Fruit fly (Drosophila melanogaster) whole organism: ENCODE data around the gene Neurl4.

Experiments used
- CG8478 ChIP-seq: fragments of >200 bp; optimal IDR thresholded peaks from 2 replicates; lab custom pipeline; 2018; ENCODE audit warnings: inconsistent platforms
- Dll ChIP-seq: fragments of >200 bp; optimal IDR thresholded peaks from 2 replicates; lab custom pipeline; 2017
- EcR ChIP-seq, 2 experiments: fragments of >200 bp; optimal IDR thresholded peaks; 2 replicates each; lab custom pipeline; 2017; ENCODE audit warnings: missing biosample characterization in 2 of 2, missing genetic modification characterization in 2 of 2, missing genetic modification reagents in 2 of 2
- pan ChIP-seq: fragments of >200 bp; optimal IDR thresholded peaks from 2 replicates; lab custom pipeline; 2017
- psq ChIP-seq: fragments of >200 bp; optimal IDR thresholded peaks from 2 replicates; lab custom pipeline; 2017
- usp ChIP-seq: fragments of >200 bp; optimal IDR thresholded peaks from 2 replicates; lab custom pipeline; 2017; ENCODE audit warnings: missing biosample characterization, missing genetic modification characterization, mixed read lengths

The Neurl4 gene

DNA sequence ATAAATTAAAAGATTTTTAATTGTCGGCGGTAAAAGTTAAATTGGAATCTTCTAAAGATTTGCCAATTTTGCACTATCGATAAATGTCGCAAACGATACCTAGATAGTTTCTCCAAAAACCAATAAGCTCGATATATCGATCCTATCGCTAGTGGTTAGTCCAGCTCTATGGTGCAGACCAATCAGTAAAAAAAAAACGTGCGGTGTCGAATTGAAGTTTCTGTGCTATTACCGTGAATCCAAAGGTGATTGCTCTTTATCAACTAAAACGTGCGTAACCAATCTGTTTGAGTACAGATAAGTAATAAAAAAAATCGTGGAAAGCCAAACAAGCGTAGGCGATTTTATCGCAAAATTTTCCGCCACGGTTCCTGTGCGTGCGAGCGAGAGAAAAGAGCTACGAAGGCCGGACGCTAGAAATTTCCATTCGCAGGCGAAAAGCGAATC lies 12.8 kb downstream of the Neurl4 start, which contains the start of gene Hsp110:
Gene Hsp110 (plus strand): TSS at position 153 of the 447 bp plus-strand sequence.
- TF ChIP-seq pan (no peak), Dll (no peak), psq (lab: Kevin White, UChicago) (no peak), EcR (GFP tag; optimal IDR thresholded peaks at IDR 0.05; lab: Kevin White, UChicago) (no peak), CG8478 (no peak), usp (GFP tag; lab: Kevin White, UChicago) (no peak)

DNA sequence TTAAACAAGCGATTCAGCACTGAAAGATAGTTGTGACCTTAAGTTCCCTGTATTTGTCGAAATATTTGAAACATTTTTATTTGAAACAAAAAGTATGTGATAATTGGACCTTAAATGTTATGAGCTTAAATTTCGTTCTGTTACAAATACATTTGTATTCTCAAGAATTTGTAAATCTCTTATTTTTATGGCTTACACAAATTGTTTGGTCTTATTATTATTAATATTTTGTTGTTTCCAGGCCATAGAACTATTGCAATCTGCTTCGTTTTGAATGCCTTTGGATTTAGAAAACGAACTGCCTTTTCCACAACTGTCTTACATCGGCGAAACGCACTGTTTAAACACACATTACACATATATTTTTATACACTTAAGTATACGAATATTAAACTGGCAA lies 15.2 kb downstream of the Neurl4 start, which contains the start of gene CG6661:
Gene CG6661 (plus strand): TSS at position 301 of the 400 bp plus-strand sequence.
- no peak for TF ChIP-seq EcR (GFP tag; optimal IDR thresholded peaks at IDR 0.05; lab: Kevin White, UChicago)
- no peak for TF ChIP-seq Dll
- TF ChIP-seq CG8478 = no peak
- TF ChIP-seq pan = no peak
- no peak for TF ChIP-seq psq (lab: Kevin White, UChicago)
- no peak for TF ChIP-seq usp (GFP tag; lab: Kevin White, UChicago)

- TF ChIP-seq CG8478 (no peak), psq (lab: Kevin White, UChicago) (no peak), EcR (GFP tag; optimal IDR thresholded peaks at IDR 0.05; lab: Kevin White, UChicago) (no peak), usp (GFP tag; lab: Kevin White, UChicago) (no peak), pan (no peak), Dll (no peak)
Measured at dm6 chr3L:14031171-14032126, 18.2 kb downstream of the Neurl4 start, which contains the start of the genes CG6650 and endos. Gene CG6650 (plus strand): TSS chr3L:14031450. Gene endos (minus strand): TSS chr3L:14031706.

DNA sequence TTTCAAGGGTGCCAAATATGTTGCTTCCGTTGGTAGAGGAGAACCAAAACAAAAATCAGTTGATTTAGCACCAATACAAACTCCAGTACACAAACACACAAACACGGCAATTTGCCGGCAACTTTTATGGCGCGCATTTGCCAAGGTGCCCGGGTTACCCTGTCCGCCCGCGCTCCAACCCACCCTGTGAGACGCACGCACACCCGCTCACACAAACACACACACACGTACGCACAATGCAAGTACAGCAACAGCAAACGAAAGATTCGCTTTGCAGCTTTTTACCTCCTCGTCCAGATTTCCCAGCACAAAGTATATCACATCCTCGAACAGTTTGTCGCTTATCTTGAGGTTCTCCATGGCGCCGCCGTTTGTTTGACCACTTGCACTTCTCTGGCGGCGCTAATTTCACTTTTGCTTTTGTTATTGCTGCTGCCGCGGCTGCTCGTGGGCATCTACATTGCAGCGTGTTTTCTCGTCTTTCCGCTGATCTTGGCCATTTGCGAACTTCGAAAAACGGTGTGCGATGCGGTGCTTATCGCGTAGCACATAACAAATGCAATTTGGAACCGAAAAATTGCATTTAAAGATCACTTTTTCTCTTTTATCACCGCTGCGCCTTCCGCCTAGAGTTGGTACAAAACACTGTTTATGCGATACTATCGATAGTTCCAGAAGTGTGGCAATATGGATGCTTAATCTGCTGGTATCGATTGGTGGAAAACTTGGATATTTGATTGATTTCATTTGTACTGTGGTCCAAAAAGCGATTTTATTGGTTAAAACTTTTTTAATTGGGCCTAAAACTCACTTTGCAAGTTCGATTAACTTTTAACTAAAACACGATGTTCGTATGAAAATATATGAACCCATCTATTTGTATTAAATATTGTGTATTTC lies 21.0 kb downstream of the Neurl4 start, which contains the start of gene Ptip:
Gene Ptip (minus strand): TSS at position 637 of the 900 bp plus-strand sequence.
- no peak for TF ChIP-seq CG8478
- TF ChIP-seq pan = no peak
- no peak for TF ChIP-seq usp (GFP tag; lab: Kevin White, UChicago)
- TF ChIP-seq EcR (GFP tag; optimal IDR thresholded peaks at IDR 0.05; lab: Kevin White, UChicago) = no peak
- TF ChIP-seq Dll = peak; percentile 28
- no peak for TF ChIP-seq psq (lab: Kevin White, UChicago)

DNA sequence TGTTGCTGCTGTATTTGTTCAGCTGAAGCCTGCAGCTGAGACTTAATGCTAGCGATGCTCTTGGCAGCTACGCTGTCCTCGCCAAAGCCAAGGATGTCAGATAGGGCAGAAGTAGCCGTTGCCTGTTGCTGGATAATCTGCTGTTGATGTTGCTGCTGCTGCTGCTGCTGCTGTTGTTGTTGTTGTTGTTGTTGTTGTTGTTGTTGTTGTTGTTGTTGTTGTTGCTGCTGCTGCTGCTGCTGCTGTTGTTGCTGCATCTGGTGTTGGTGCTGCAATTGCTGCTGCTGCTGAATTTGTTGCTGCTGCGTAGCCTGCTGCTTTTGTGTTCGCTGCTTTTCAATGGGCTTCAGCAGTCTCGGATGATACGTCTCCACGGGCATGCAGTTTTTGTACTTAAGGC lies 22.1 kb downstream of the Neurl4 start:
- no peak for TF ChIP-seq CG8478
- no peak for TF ChIP-seq usp (GFP tag; lab: Kevin White, UChicago)
- TF ChIP-seq pan = no peak
- no peak for TF ChIP-seq psq (lab: Kevin White, UChicago)
- no peak for TF ChIP-seq EcR (GFP tag; optimal IDR thresholded peaks at IDR 0.05; lab: Kevin White, UChicago)
- TF ChIP-seq Dll = no peak

DNA sequence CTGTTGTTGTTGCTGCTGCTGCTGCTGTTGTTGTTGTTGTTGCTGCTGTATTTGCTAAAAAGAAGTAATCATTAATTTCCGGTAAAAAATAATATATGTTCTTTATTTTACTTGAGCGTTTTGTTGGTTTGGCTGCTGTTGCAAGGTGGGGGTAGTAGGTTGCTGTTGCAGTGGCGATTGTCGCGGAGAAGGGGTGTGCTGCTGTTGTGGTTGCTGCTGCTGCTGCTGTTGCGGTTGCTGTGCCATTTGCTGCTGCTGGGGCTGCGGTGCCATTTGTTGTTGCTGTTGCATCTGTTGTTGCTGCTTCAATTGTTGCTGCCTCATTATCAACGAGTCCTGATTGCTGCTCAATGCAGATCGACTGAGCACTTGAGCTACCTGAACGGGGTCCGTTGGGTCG lies 24.0 kb downstream of the Neurl4 start:
- TF ChIP-seq usp (GFP tag; lab: Kevin White, UChicago) = no peak
- no peak for TF ChIP-seq Dll
- TF ChIP-seq pan = no peak
- no peak for TF ChIP-seq CG8478
- TF ChIP-seq psq (lab: Kevin White, UChicago) = no peak
- no peak for TF ChIP-seq EcR (GFP tag; optimal IDR thresholded peaks at IDR 0.05; lab: Kevin White, UChicago)

dm6 chr3L:14006704-14007126 lies 43.0 kb downstream of the Neurl4 start:
- no peak for TF ChIP-seq EcR (GFP tag; optimal IDR thresholded peaks at IDR 0.05; lab: Kevin White, UChicago)
- no peak for TF ChIP-seq psq (lab: Kevin White, UChicago)
- TF ChIP-seq Dll = no peak
- TF ChIP-seq usp (GFP tag; lab: Kevin White, UChicago) = no peak

- TF ChIP-seq EcR (GFP tag; optimal IDR thresholded peaks at IDR 0.05; lab: Kevin White, UChicago) = no peak
- TF ChIP-seq CG8478 = no peak
- no peak for TF ChIP-seq psq (lab: Kevin White, UChicago)
- TF ChIP-seq pan = no peak
- no peak for TF ChIP-seq usp (GFP tag; lab: Kevin White, UChicago)
- TF ChIP-seq Dll = no peak
Measured at dm6 chr3L:14005627-14006287, 43.9 kb downstream of the Neurl4 start.

DNA sequence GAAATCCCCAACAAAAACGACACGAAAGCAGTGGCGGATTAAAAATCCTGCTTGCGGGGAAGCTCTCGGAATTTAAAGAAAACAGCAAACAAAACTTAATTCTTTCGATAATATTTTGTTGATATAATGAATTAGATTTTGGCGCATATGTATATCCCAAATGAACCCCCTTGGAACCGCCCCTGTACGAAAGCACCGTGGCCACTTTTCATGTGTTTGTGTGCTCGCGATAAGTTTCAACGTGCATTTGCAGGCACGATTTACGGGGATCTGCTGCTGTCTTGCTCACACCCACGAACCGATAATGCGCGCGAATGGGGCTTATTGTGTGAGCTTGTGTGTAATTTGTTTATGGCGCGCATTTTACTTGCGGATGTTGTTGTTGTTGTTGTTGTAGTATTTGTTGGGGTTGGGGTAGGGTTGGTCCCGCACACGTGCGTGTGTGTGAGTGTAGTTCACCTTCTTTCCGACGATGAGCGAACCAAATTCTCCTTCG lies 44.7 kb downstream of the Neurl4 start:
- no peak for TF ChIP-seq Dll
- peak; percentile 39 for TF ChIP-seq CG8478

DNA sequence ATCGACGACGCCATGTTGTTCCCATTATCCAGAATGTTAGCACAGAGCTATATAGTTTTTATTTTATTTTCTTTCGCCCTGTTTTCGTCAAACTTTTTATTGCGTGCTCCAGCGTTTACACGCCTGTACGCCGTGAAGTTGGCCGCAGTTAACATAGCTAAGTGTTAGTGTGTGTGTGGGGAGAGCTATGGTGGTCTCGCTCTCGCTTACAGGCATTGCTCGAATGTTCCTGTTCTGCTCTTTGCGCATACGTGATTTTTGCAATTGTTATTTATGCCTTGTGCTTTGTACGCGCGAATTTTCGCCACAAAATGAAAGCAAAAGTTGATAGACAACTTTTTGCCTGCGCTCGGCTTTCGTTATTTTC lies 45.7 kb downstream of the Neurl4 start:
- TF ChIP-seq pan (no peak), psq (lab: Kevin White, UChicago) (peak; percentile 78), Dll (no peak), CG8478 (no peak), usp (GFP tag; lab: Kevin White, UChicago) (no peak)

- TF ChIP-seq psq (lab: Kevin White, UChicago) (no peak), EcR (GFP tag; optimal IDR thresholded peaks at IDR 0.05; lab: Kevin White, UChicago) (no peak), CG8478 (no peak), Dll (no peak), pan (no peak), usp (GFP tag; lab: Kevin White, UChicago) (no peak)
Measured at dm6 chr3L:14003297-14004040, 46.2 kb downstream of the Neurl4 start.
